Worm (Caenorhabditis elegans) whole organism, L4 larva: ENCODE measurements around the gene dph-3.

Experiments
- D1046.2 ChIP-seq: fragments of 200-800 bp; sonication (Bioruptor generic); IDR thresholded peaks from 2 replicates; pipeline ENCODE4 v1.3.6; 2022; ENCODE audit warnings: missing genetic modification characterization, missing compliant biosample characterization
- F49E8.2 ChIP-seq: sonication (generic microtip); optimal IDR thresholded peaks from 2 replicates; lab custom pipeline; 2016; ENCODE audit warnings: missing compliant biosample characterization, mild to moderate bottlenecking, missing genetic modification characterization, borderline replicate concordance
- Y75B8A.6 ChIP-seq: fragments of 200-800 bp; sonication (Bioruptor generic); IDR thresholded peaks from 2 replicates; pipeline ENCODE4 v1.3.6; 2022; ENCODE audit warnings: missing genetic modification reagents, missing genetic modification characterization, missing compliant biosample characterization
- aha-1 ChIP-seq: fragments of 150-350 bp; peaks from one replicate; lab custom pipeline; 2014; ENCODE audit warnings: missing biosample characterization, missing genetic modification characterization
- arid-1 ChIP-seq: fragments of 200-800 bp; sonication (Bioruptor generic); conservative IDR thresholded peaks from 2 replicates; pipeline ENCODE4 v1.3.6; 2022; ENCODE audit warnings: missing genetic modification reagents, missing genetic modification characterization, missing compliant biosample characterization
- ceh-32 ChIP-seq: sonication (generic microtip); optimal IDR thresholded peaks from 2 replicates; lab custom pipeline; 2016; ENCODE audit warnings: mild to moderate bottlenecking, missing genetic modification characterization, missing compliant biosample characterization; ENCODE audit not compliant: poor library complexity
- ceh-82 ChIP-seq: sonication (generic microtip); optimal IDR thresholded peaks from 2 replicates; lab custom pipeline; 2017; ENCODE audit warnings: missing biosample characterization, missing genetic modification characterization
- dmd-8 ChIP-seq: fragments of 200-800 bp; sonication (Bioruptor generic); IDR thresholded peaks from 2 replicates; pipeline ENCODE4 v1.3.6; 2022; ENCODE audit warnings: missing genetic modification characterization, missing compliant biosample characterization
- dpl-1 ChIP-seq: fragments of 150-350 bp; optimal IDR thresholded peaks from 2 replicates; lab custom pipeline; 2014; ENCODE audit warnings: missing biosample characterization, missing genetic modification reagents, missing genetic modification characterization
- duxl-1 ChIP-seq: sonication (generic microtip); optimal IDR thresholded peaks from 2 replicates; lab custom pipeline; 2016; ENCODE audit warnings: mild to moderate bottlenecking, missing genetic modification characterization, moderate library complexity, missing compliant biosample characterization; ENCODE audit not compliant: poor library complexity
- dve-1 ChIP-seq: sonication (generic microtip); optimal IDR thresholded peaks from 2 replicates; lab custom pipeline; 2017; ENCODE audit warnings: antibody characterized with exemption, mild to moderate bottlenecking, missing genetic modification characterization, missing compliant biosample characterization; ENCODE audit not compliant: insufficient read depth
- egl-27 ChIP-seq: sonication (generic microtip); optimal IDR thresholded peaks from 3 replicates; lab custom pipeline; 2017; ENCODE audit warnings: missing biosample characterization, missing genetic modification reagents, missing genetic modification characterization
- lin-13 ChIP-seq: fragments of 150-350 bp; optimal IDR thresholded peaks from 2 replicates; lab custom pipeline; 2014; ENCODE audit warnings: missing biosample characterization, missing genetic modification reagents, missing genetic modification characterization
- madf-5 ChIP-seq, 2 experiments: fragments of 200-800 bp; sonication (Bioruptor generic); IDR thresholded peaks; 2 replicates each; pipeline ENCODE4 v1.3.6; 2022; ENCODE audit warnings: missing compliant biosample characterization in 2 of 2, missing genetic modification characterization in 2 of 2
- madf-9 ChIP-seq: fragments of 200-800 bp; sonication (Bioruptor generic); conservative IDR thresholded peaks from 2 replicates; pipeline ENCODE4 v1.3.6; 2022; ENCODE audit warnings: missing genetic modification reagents, missing genetic modification characterization, missing compliant biosample characterization
- nhr-102 ChIP-seq: sonication (generic microtip); optimal IDR thresholded peaks from 2 replicates; lab custom pipeline; 2016; ENCODE audit warnings: mild to moderate bottlenecking, missing genetic modification characterization, moderate library complexity, missing compliant biosample characterization
- nhr-111 ChIP-seq: fragments of 200-800 bp; sonication (Bioruptor generic); optimal IDR thresholded peaks from 2 replicates; lab custom pipeline; 2018; ENCODE audit warnings: mild to moderate bottlenecking, missing genetic modification characterization, missing compliant biosample characterization
- nhr-28 ChIP-seq: fragments of 150-350 bp; optimal IDR thresholded peaks from 2 replicates; lab custom pipeline; 2014; ENCODE audit warnings: missing biosample characterization, missing genetic modification characterization
- nhr-48 ChIP-seq: sonication (generic microtip); optimal IDR thresholded peaks from 2 replicates; lab custom pipeline; 2016; ENCODE audit warnings: mild to moderate bottlenecking, missing genetic modification characterization, missing compliant biosample characterization
- pha-4 ChIP-seq, 2 experiments: fragments of 150-350 bp in 1 of 2; fragments of 200-800 bp in 1 of 2; sonication (Bioruptor generic) in 1 of 2; IDR thresholded peaks in 1 of 2; optimal IDR thresholded peaks in 1 of 2; 2 replicates each; pipeline versions ENCODE4 v1.3.6 to Lab custom; 2014 to 2022; ENCODE audit warnings: missing genetic modification characterization in 2 of 2, missing genetic modification reagents in 2 of 2, missing biosample characterization in 1 of 2, missing compliant biosample characterization in 1 of 2
- php-3 ChIP-seq: fragments of 200-800 bp; sonication (Bioruptor generic); IDR thresholded peaks from 2 replicates; pipeline ENCODE4 v1.3.6; 2022; ENCODE audit warnings: missing genetic modification reagents, missing genetic modification characterization, missing compliant biosample characterization
- pqm-1 ChIP-seq: sonication (generic microtip); optimal IDR thresholded peaks from 2 replicates; lab custom pipeline; 2017; ENCODE audit warnings: missing biosample characterization, missing genetic modification characterization
- spr-1 ChIP-seq: sonication (generic microtip); optimal IDR thresholded peaks from 2 replicates; lab custom pipeline; 2016; ENCODE audit warnings: mild to moderate bottlenecking, missing genetic modification characterization, missing compliant biosample characterization
- tra-1 ChIP-seq: fragments of 200-800 bp; sonication (Bioruptor generic); IDR thresholded peaks from 2 replicates; pipeline ENCODE4 v1.3.6; 2022; ENCODE audit warnings: missing genetic modification reagents, missing genetic modification characterization, missing compliant biosample characterization
- unc-130 ChIP-seq: sonication (generic microtip); optimal IDR thresholded peaks from 2 replicates; lab custom pipeline; 2016; ENCODE audit warnings: missing genetic modification reagents, missing genetic modification characterization, missing compliant biosample characterization
- unc-62 ChIP-seq, 3 experiments: fragments of 150-350 bp in 1 of 3; sonication (generic microtip); optimal IDR thresholded peaks in 2 of 3; peaks in 1 of 3; 1 replicate in 1 of 3; 2 replicates in 2 of 3; lab custom pipeline; 2014 to 2017; ENCODE audit warnings: missing biosample characterization in 3 of 3, missing genetic modification characterization in 3 of 3, missing genetic modification reagents in 3 of 3, missing genotype in 1 of 3
- vab-7 ChIP-seq: fragments of 200-800 bp; sonication (Bioruptor generic); IDR thresholded peaks from 2 replicates; pipeline ENCODE4 v1.3.6; 2022; ENCODE audit warnings: missing genetic modification reagents, missing genetic modification characterization, missing compliant biosample characterization

The dph-3 gene

ce11 chrIV:9740851-9741549 is 34.1 kb downstream of the dph-3 start, which contains the start of gene gln-6:
Gene gln-6, minus strand, starts transcription at chrIV:9740901.
- peak; percentile 44 for TF ChIP-seq unc-130
- TF ChIP-seq, all 104 proteins: peak for 1; not testable (repeated sequence) for 103

- TF ChIP-seq dpl-1 (GFP tag; lab: Kevin White, UChicago) (no peak), F49E8.2 (tag; lab: Kevin White, UChicago) (no peak), nhr-48 (tag; lab: Kevin White, UChicago) (no peak), nhr-28 (tag; lab: Kevin White, UChicago) (no peak), D1046.2 (GFP tag; lab: Robert Waterston, UW) (no peak), aha-1 (peak; percentile 96), ceh-82 (tag; lab: Kevin White, UChicago) (no peak), arid-1 (GFP tag; lab: Robert Waterston, UW) (no peak)
- TF ChIP-seq, all 104 proteins: peak for 1
Measured at ce11 chrIV:9742883-9743282, 35.9 kb downstream of the dph-3 start, which contains the start of gene C28D4.7. Gene C28D4.7, minus strand, starts transcription at chrIV:9743147.

ce11 chrIV:9744905-9745304 is 38.0 kb downstream of the dph-3 start, which contains the start of gene C28D4.4:
Gene C28D4.4, minus strand, starts transcription at chrIV:9745005.
- TF ChIP-seq nhr-102 (tag; lab: Kevin White, UChicago) (no peak), dve-1 (tag; lab: Kevin White, UChicago) (no peak), vab-7 (GFP tag; lab: Robert Waterston, UW) (no peak), unc-62 (GFP tag; optimal IDR thresholded peaks at IDR 0.05 in 1 of 2; lab: Kevin White, UChicago) (no peak), unc-62 (tag; optimal IDR thresholded peaks at IDR 0.05; lab: Kevin White, UChicago) (no peak)

ce11 chrIV:9746762-9747161 is 39.8 kb downstream of the dph-3 start, which contains the start of gene C28D4.5:
Gene C28D4.5, minus strand, starts transcription at chrIV:9746862.
- TF ChIP-seq pha-4 (GFP tag; IDR thresholded peaks at IDR 0.05; lab: Robert Waterston, UW) (no peak), pha-4 (tag; optimal IDR thresholded peaks at IDR 0.05; lab: Kevin White, UChicago) (no peak), spr-1 (tag; lab: Kevin White, UChicago) (no peak), dpl-1 (GFP tag; lab: Kevin White, UChicago) (no peak), dmd-8 (GFP tag; lab: Robert Waterston, UW) (no peak)

ce11 chrIV:9748342-9748741 is 41.4 kb downstream of the dph-3 start, which contains the start of gene C28D4.8:
Gene C28D4.8, minus strand, starts transcription at chrIV:9748442.
- TF ChIP-seq unc-62 (GFP tag; optimal IDR thresholded peaks at IDR 0.05 in 1 of 2; lab: Kevin White, UChicago) (no peak), unc-62 (tag; optimal IDR thresholded peaks at IDR 0.05; lab: Kevin White, UChicago) (no peak), nhr-111 (GFP tag; lab: Kevin White, UChicago) (no peak), madf-9 (GFP tag; lab: Robert Waterston, UW) (no peak), ceh-32 (no peak), lin-13 (GFP tag; lab: Kevin White, UChicago) (no peak), dve-1 (tag; lab: Kevin White, UChicago) (no peak), madf-5 (GFP tag; IDR thresholded peaks at IDR 0.05; lab: Robert Waterston, UW) (no peak), duxl-1 (tag; lab: Kevin White, UChicago) (no peak), egl-27 (tag; lab: Kevin White, UChicago) (no peak), php-3 (GFP tag; lab: Robert Waterston, UW) (no peak), Y75B8A.6 (GFP tag; lab: Robert Waterston, UW) (no peak), arid-1 (GFP tag; lab: Robert Waterston, UW) (no peak), tra-1 (GFP tag; lab: Robert Waterston, UW) (no peak), pqm-1 (no peak)
- TF ChIP-seq, all 104 proteins: peak for 0
